Fruit fly (Drosophila melanogaster): Measurements from ENCODE around the gene CG10513.

DNA sequence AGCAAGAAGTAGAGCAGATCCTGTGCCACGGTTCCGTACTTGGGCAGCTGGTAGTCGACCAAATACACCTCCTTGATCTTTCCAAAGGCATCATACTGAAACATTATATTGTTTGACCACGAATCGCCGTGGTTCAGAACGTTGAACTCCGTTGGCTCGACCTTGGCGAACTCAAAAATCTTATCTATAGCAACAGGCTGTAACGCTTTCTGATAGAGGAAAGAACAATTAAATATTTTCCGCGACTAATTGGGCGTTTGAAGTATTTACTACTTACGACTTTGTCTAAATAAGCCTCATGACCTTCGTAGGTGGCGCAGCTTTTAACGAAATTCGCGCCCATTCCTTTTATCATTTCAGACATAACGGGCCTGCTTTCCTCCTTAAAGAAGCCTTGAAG is 44.7 kb upstream of the CG10513 start:
- TF ChIP-seq ttk (optimal IDR thresholded peaks at IDR 0.05), result no peak
- no peak for TF ChIP-seq Myc (optimal IDR thresholded peaks at IDR 0.05)
